Fruit fly (Drosophila melanogaster) Kc167 (cell line): ENCODE data around the gene CG43672.

Experiments
- Myc ChIP-seq: fragments of >200 bp; optimal IDR thresholded peaks from 2 replicates; lab custom pipeline; 2017; ENCODE audit warnings: missing external identifiers
- Sin3A ChIP-seq: fragments of >200 bp; optimal IDR thresholded peaks from 2 replicates; lab custom pipeline; 2018; ENCODE audit warnings: missing external identifiers
- insv ChIP-seq: fragments of >200 bp; optimal IDR thresholded peaks from 3 replicates; lab custom pipeline; 2018; ENCODE audit warnings: missing external identifiers
- psq ChIP-seq: fragments of >200 bp; optimal IDR thresholded peaks from 2 replicates; lab custom pipeline; 2017; ENCODE audit warnings: missing external identifiers
- ttk ChIP-seq: sonication (Bioruptor generic); optimal IDR thresholded peaks from 2 replicates; lab custom pipeline; 2017; ENCODE audit warnings: missing external identifiers

dm6 chrX:15809255-15809654 lies 36.5 kb downstream of the CG43672 start, which contains the start of gene CG8509:
- TF ChIP-seq insv (lab: Kevin White, UChicago), result no peak
- TF ChIP-seq ttk (lab: Kevin White, UChicago), result no peak
- no peak for TF ChIP-seq psq (lab: Kevin White, UChicago)
- TF ChIP-seq Sin3A, result no peak
- TF ChIP-seq Myc (lab: Kevin White, UChicago), result no peak
